Fruit fly (Drosophila melanogaster): ENCODE measurements around the gene nau.

Gene nau

DNA sequence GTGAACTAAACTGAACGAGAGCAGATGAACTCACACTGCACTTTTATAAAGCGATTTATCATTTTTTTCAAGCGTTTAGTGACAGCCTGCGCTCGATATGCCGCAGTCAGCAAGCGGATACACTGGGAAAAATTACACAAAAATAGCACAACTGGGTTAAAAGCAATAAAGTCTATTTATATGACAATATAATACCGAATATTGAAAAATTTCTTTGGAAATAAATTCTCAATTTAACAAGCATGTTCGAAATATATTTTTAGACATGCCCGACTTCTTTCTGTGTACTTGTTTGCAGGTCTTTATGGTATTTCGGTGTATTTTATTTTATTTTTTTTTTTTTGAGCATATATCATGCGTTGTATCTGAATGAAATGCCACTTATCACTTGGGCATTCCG is 4.3 kb downstream of the nau start (continued):
- TF ChIP-seq CG3032 (tag; optimal IDR thresholded peaks at IDR 0.05) (peak; percentile 29), Ets21C (GFP tag; optimal IDR thresholded peaks at IDR 0.05) (peak; percentile 85), svp (GFP tag) (peak; percentile 93), CG10631 (GFP tag; optimal IDR thresholded peaks at IDR 0.05) (peak; percentile 84), Blimp-1 (GFP tag; optimal IDR thresholded peaks at IDR 0.05) (peak; percentile 11), CG34406 (GFP tag; optimal IDR thresholded peaks at IDR 0.05) (peak; percentile 82), topi (GFP tag; optimal IDR thresholded peaks at IDR 0.05) (peak; percentile 88), CG4318 (GFP tag; optimal IDR thresholded peaks at IDR 0.05) (no peak), Hr39 (GFP tag; optimal IDR thresholded peaks at IDR 0.05) (peak; percentile 91), OdsH (GFP tag; optimal IDR thresholded peaks at IDR 0.05) (peak; percentile 77), achi (GFP tag; optimal IDR thresholded peaks at IDR 0.05) (peak; percentile 79), Hr38 (GFP tag; optimal IDR thresholded peaks at IDR 0.05) (no peak), dsx (GFP tag; optimal IDR thresholded peaks at IDR 0.05; ENCODE audit: poor library complexity, severe bottlenecking) (peak; percentile 41)

DNA sequence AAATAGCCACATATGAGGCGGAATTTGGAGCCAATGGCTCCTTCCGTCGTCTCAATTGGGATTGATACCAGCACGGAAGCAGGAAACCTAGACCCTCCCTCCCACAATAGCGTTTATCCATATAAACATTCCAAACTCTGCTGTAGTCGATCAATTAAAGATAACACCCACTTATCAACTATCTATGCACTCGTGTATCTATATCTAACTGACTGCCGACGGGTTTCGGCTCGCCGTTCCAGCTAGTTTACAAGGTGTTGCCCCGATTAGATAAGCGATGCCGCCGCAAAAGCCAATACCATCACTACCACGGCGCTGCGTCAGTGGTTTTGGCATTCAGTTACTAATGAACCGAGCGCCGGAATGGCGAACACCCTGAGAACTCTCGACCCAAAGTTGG is 7.0 kb downstream of the nau start, which contains the start of gene CG10300:
CG10300 (plus strand) TSS at position 333 of the 400 bp plus-strand sequence.
- TF ChIP-seq svp (GFP tag) = peak; percentile 41
- no peak for TF ChIP-seq Sox15 (GFP tag; optimal IDR thresholded peaks at IDR 0.05)
- TF ChIP-seq CG3919 (GFP tag; optimal IDR thresholded peaks at IDR 0.05) = no peak
- no peak for TF ChIP-seq CG1621 (tag; optimal IDR thresholded peaks at IDR 0.05)
- no peak for TF ChIP-seq CG32006 (GFP tag; optimal IDR thresholded peaks at IDR 0.05)

DNA sequence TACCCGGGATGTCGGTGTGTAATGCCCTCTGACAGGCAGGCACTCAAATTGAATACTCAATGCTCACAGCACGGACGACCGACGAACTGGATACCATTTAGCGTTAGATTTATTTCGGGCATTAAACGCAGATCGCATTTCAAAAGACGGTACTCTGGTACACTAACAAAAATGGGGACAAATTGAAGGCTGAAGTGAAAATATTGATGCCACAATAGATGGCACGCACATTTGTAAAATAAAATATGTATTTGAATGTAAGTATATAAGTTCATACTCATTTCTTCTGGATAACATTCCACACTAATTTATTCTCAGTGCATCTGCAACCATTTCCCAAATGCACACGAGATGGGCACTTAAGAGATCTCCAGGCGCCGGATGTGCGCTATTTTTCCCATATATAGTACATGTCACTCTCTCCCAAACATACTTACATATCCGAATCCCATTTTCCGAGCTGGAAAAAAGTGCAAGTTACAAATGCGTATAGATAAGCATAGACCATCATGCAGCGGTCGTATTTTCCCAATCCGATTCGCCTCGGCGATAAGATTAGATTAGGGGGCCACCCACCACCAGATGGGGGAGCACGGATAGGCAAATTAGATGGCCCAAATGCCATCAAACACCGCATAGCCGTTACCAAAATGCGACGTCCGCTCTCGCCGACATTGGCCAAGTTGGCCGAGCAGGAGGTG is 8.5 kb downstream of the nau start, which contains the start of gene CG10301:
CG10301 (plus strand) TSS at position 651 of the 701 bp plus-strand sequence.
- TF ChIP-seq Met (GFP tag; optimal IDR thresholded peaks at IDR 0.05) (no peak), CG6163 (GFP tag; IDR thresholded peaks at IDR 0.05) (0 out of 3 replicates have a peak, but pooled peaks have one; percentile 16), dsx (GFP tag; optimal IDR thresholded peaks at IDR 0.05; ENCODE audit: poor library complexity, severe bottlenecking) (no peak), Eip78C (GFP tag) (no peak), CG10669 (GFP tag; optimal IDR thresholded peaks at IDR 0.05) (no peak), CG31627 (GFP tag; optimal IDR thresholded peaks at IDR 0.05) (no peak), pdm3 (GFP tag; optimal IDR thresholded peaks at IDR 0.05) (no peak), CG4318 (GFP tag; optimal IDR thresholded peaks at IDR 0.05) (no peak), Hr4 (GFP tag; optimal IDR thresholded peaks at IDR 0.05) (no peak), svp (GFP tag) (peak; percentile 54)

DNA sequence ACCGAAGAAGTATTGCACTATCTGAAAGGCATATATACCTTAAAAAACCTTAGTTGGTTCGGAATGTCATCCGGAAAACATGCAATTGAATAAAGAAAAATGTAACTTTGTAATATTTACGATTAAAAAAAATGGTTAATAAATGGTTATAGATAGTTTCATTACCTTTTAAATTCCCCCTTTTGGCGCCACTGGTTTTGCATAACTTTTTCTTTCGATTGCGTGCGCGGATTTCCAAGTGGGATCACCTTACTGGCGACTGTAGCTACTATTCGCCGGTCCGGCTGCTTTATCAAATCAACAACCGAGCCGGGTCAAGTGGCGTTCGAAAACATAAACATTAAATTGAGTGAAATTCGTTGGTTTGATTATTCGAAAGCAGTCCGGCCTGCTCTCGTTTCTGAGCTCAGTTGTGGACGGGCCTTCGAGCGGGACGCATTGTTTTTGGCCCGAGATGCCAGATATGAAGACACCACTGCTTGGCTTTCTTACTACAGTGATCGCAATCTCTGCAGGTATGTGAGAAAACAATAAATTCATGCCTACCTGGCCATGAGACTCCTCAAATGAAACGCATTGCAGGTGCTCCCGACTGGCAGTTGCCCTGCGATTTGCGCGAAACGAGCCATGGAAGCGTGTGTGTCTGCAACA is 13.6 kb downstream of the nau start, which contains the start of gene Gba1b:
Gba1b (plus strand) TSS at position 422 of the 651 bp plus-strand sequence.
- peak; percentile 20 for TF ChIP-seq cyc (GFP tag; optimal IDR thresholded peaks at IDR 0.05)
- no peak for TF ChIP-seq CG16779 (tag; optimal IDR thresholded peaks at IDR 0.05)
- TF ChIP-seq CG7368 (GFP tag; optimal IDR thresholded peaks at IDR 0.05) = no peak
- TF ChIP-seq Sox14 (GFP tag; optimal IDR thresholded peaks at IDR 0.05) = peak; percentile 15
- peak; percentile 32 for TF ChIP-seq topi (GFP tag; optimal IDR thresholded peaks at IDR 0.05)
- TF ChIP-seq CG3032 (tag; optimal IDR thresholded peaks at IDR 0.05) = no peak
- no peak for TF ChIP-seq ss (GFP tag; optimal IDR thresholded peaks at IDR 0.05)
- TF ChIP-seq Met (GFP tag; optimal IDR thresholded peaks at IDR 0.05) = peak; percentile 21
- peak; percentile 8 for TF ChIP-seq lz (GFP tag; optimal IDR thresholded peaks at IDR 0.05)
- peak; percentile 83 for TF ChIP-seq Eip78C (GFP tag)
- TF ChIP-seq fd59A (GFP tag; optimal IDR thresholded peaks at IDR 0.05) = no peak
- no peak for TF ChIP-seq Eip75B (GFP tag; optimal IDR thresholded peaks at IDR 0.05)
- peak; percentile 96 for TF ChIP-seq svp (GFP tag)
- TF ChIP-seq Sox102F (GFP tag; optimal IDR thresholded peaks at IDR 0.05) = peak; percentile 40
- no peak for TF ChIP-seq Ets96B (tag; optimal IDR thresholded peaks at IDR 0.05)
- TF ChIP-seq Hr39 (GFP tag; optimal IDR thresholded peaks at IDR 0.05) = peak; percentile 16
- TF ChIP-seq dsx (GFP tag; optimal IDR thresholded peaks at IDR 0.05; ENCODE audit: poor library complexity, severe bottlenecking) = no peak
- peak; percentile 29 for TF ChIP-seq CG31627 (GFP tag; optimal IDR thresholded peaks at IDR 0.05)
